Worm (Caenorhabditis elegans): Measurements from ENCODE around the gene F39F10.3.

Gene F39F10.3

ce11 chrX:16929560-16930332, 38.0 kb downstream of the F39F10.3 start (continued):
- TF ChIP-seq unc-39 (tag; optimal IDR thresholded peaks at IDR 0.05): peak; percentile 15
- TF ChIP-seq egl-5 (tag; optimal IDR thresholded peaks at IDR 0.05): peak; percentile 99

- TF ChIP-seq nhr-23 (tag; optimal IDR thresholded peaks at IDR 0.05) (no peak), lin-39 (tag; optimal IDR thresholded peaks at IDR 0.05) (no peak), ama-1 (optimal IDR thresholded peaks at IDR 0.05) (peak; percentile 94), nhr-25 (tag; optimal IDR thresholded peaks at IDR 0.05) (peak; percentile 17), nhr-237 (tag; optimal IDR thresholded peaks at IDR 0.05) (no peak), mdl-1 (tag; optimal IDR thresholded peaks at IDR 0.05) (no peak), jun-1 (tag; optimal IDR thresholded peaks at IDR 0.05) (no peak), eor-1 (tag; optimal IDR thresholded peaks at IDR 0.05) (no peak), unc-62 (GFP tag; optimal IDR thresholded peaks at IDR 0.05) (no peak), ceh-9 (tag; optimal IDR thresholded peaks at IDR 0.05) (no peak), nhr-28 (tag; optimal IDR thresholded peaks at IDR 0.05) (no peak)
Measured at ce11 chrX:16930333-16930621, 38.5 kb downstream of the F39F10.3 start.

ce11 chrX:16930663-16931097, 38.9 kb downstream of the F39F10.3 start:
- TF ChIP-seq fos-1 (tag; optimal IDR thresholded peaks at IDR 0.05): peak; percentile 92
- peak; percentile 37 for TF ChIP-seq nhr-23 (tag; optimal IDR thresholded peaks at IDR 0.05)
- TF ChIP-seq eor-1 (tag; optimal IDR thresholded peaks at IDR 0.05): peak in 1 of 2 experiments; percentile 61
- TF ChIP-seq skn-1 (tag; optimal IDR thresholded peaks at IDR 0.05): peak; percentile 55
- peak; percentile 91 for TF ChIP-seq egl-5 (tag; optimal IDR thresholded peaks at IDR 0.05)
- peak; percentile 55 for TF ChIP-seq elt-2 (tag; optimal IDR thresholded peaks at IDR 0.05)
- TF ChIP-seq nhr-25 (tag; optimal IDR thresholded peaks at IDR 0.05): peak; percentile 99
- TF ChIP-seq aly-2 (tag; optimal IDR thresholded peaks at IDR 0.05): no peak
- no peak for TF ChIP-seq nhr-237 (tag; optimal IDR thresholded peaks at IDR 0.05)
- peak; percentile 54 for TF ChIP-seq ceh-16 (tag; optimal IDR thresholded peaks at IDR 0.05)
- TF ChIP-seq lsy-12 (tag; optimal IDR thresholded peaks at IDR 0.05): peak; percentile 78
- TF ChIP-seq nhr-76 (tag; optimal IDR thresholded peaks at IDR 0.05): peak; percentile 3
- TF ChIP-seq elt-3 (tag; optimal IDR thresholded peaks at IDR 0.05): peak in 2 of 3 experiments; percentile 60 to 94
- TF ChIP-seq daf-12 (tag; optimal IDR thresholded peaks at IDR 0.05): no peak
- TF ChIP-seq nfya-1 (tag; optimal IDR thresholded peaks at IDR 0.05; ENCODE audit: insufficient read depth): peak; percentile 66
- peak; percentile 56 for TF ChIP-seq ztf-11 (tag; optimal IDR thresholded peaks at IDR 0.05)
- peak; percentile 29 for TF ChIP-seq nhr-11 (tag; optimal IDR thresholded peaks at IDR 0.05)
- peak; percentile 88 for TF ChIP-seq ztf-4 (tag; optimal IDR thresholded peaks at IDR 0.05)
- TF ChIP-seq pha-4 (tag; optimal IDR thresholded peaks at IDR 0.05): peak; percentile 75
- TF ChIP-seq lin-15B (tag; optimal IDR thresholded peaks at IDR 0.05): peak; percentile 5
- no peak for TF ChIP-seq ceh-82 (tag; optimal IDR thresholded peaks at IDR 0.05)
- TF ChIP-seq R02D3.7 (tag; optimal IDR thresholded peaks at IDR 0.05): no peak
- TF ChIP-seq ama-1 (optimal IDR thresholded peaks at IDR 0.05): peak; percentile 100
- peak; percentile 85 for TF ChIP-seq jun-1 (tag; optimal IDR thresholded peaks at IDR 0.05)
- TF ChIP-seq hmg-11 (tag; optimal IDR thresholded peaks at IDR 0.05): no peak
- TF ChIP-seq nhr-43 (tag; optimal IDR thresholded peaks at IDR 0.05; ENCODE audit: poor library complexity, severe bottlenecking): peak; percentile 77
- peak; percentile 85 for TF ChIP-seq lin-39 (tag; optimal IDR thresholded peaks at IDR 0.05)

- TF ChIP-seq pha-4 (tag; optimal IDR thresholded peaks at IDR 0.05) (peak; percentile 87), ztf-4 (tag; optimal IDR thresholded peaks at IDR 0.05) (peak; percentile 10), ama-1 (optimal IDR thresholded peaks at IDR 0.05) (peak; percentile 100), nhr-25 (tag; optimal IDR thresholded peaks at IDR 0.05) (peak; percentile 79), mdl-1 (tag; optimal IDR thresholded peaks at IDR 0.05) (no peak), nhr-77 (tag; optimal IDR thresholded peaks at IDR 0.05) (no peak), snpc-4 (tag; optimal IDR thresholded peaks at IDR 0.05) (no peak), ZK546.5 (tag; optimal IDR thresholded peaks at IDR 0.05) (no peak), fkh-2 (tag; optimal IDR thresholded peaks at IDR 0.05) (peak; percentile 20), daf-12 (tag; optimal IDR thresholded peaks at IDR 0.05) (no peak), lsy-12 (tag; optimal IDR thresholded peaks at IDR 0.05) (peak; percentile 18), sea-2 (GFP tag; optimal IDR thresholded peaks at IDR 0.05) (no peak), nhr-67 (tag; optimal IDR thresholded peaks at IDR 0.05) (peak; percentile 55), pqm-1 (tag; optimal IDR thresholded peaks at IDR 0.05) (no peak), elt-1 (tag; optimal IDR thresholded peaks at IDR 0.05) (no peak), hmg-11 (tag; optimal IDR thresholded peaks at IDR 0.05) (no peak), nhr-23 (tag; optimal IDR thresholded peaks at IDR 0.05) (peak; percentile 39), elt-2 (tag; optimal IDR thresholded peaks at IDR 0.05) (peak; percentile 15), ceh-9 (tag; optimal IDR thresholded peaks at IDR 0.05) (no peak), zag-1 (tag; optimal IDR thresholded peaks at IDR 0.05) (no peak), lin-15B (tag; optimal IDR thresholded peaks at IDR 0.05) (no peak), nhr-28 (tag; optimal IDR thresholded peaks at IDR 0.05) (no peak), ceh-28 (tag; optimal IDR thresholded peaks at IDR 0.05) (no peak), fos-1 (tag; optimal IDR thresholded peaks at IDR 0.05) (no peak), fkh-10 (GFP tag; optimal IDR thresholded peaks at IDR 0.05) (no peak), unc-39 (tag; optimal IDR thresholded peaks at IDR 0.05) (no peak), nfya-1 (tag; optimal IDR thresholded peaks at IDR 0.05; ENCODE audit: insufficient read depth) (peak; percentile 21), ztf-11 (tag; optimal IDR thresholded peaks at IDR 0.05) (no peak)
Measured at ce11 chrX:16931255-16932023, 39.7 kb downstream of the F39F10.3 start.

Data from whole organism, L3 larva.